Worm (Caenorhabditis elegans) whole organism, midembryonic: ENCODE data around the gene prdx-6.

Source experiments
- T22C8.4 ChIP-seq: fragments of 200-800 bp; sonication (Bioruptor generic); IDR thresholded peaks from 2 replicates; pipeline ENCODE4 v1.3.6; 2022; ENCODE audit warnings: missing genetic modification characterization, missing compliant biosample characterization
- cog-1 ChIP-seq: sonication (generic microtip); optimal IDR thresholded peaks from 2 replicates; lab custom pipeline; 2016; ENCODE audit warnings: missing genetic modification characterization, missing compliant biosample characterization
- flt-1 ChIP-seq: fragments of 200-800 bp; sonication (Bioruptor generic); IDR thresholded peaks from 2 replicates; pipeline ENCODE4 v1.3.6; 2022; ENCODE audit warnings: missing genetic modification characterization, missing compliant biosample characterization
- med-1 ChIP-seq: sonication (generic microtip); optimal IDR thresholded peaks from 2 replicates; lab custom pipeline; 2017; ENCODE audit warnings: missing genetic modification characterization, mild to moderate bottlenecking, missing compliant biosample characterization, antibody characterized with exemption, missing genetic modification reagents; ENCODE audit not compliant: insufficient read depth
- ref-1 ChIP-seq: fragments of 200-800 bp; sonication (Bioruptor generic); conservative IDR thresholded peaks from 2 replicates; pipeline ENCODE4 v1.3.6; 2022; ENCODE audit warnings: missing genetic modification reagents, missing genetic modification characterization, missing compliant biosample characterization
- tab-1 ChIP-seq: fragments of 200-800 bp; sonication (Bioruptor generic); IDR thresholded peaks from 2 replicates; pipeline ENCODE4 v1.3.6; 2022; ENCODE audit warnings: missing genetic modification characterization, missing compliant biosample characterization
- ztf-23 ChIP-seq: fragments of 200-800 bp; sonication (Bioruptor generic); IDR thresholded peaks from 2 replicates; pipeline ENCODE4 v1.3.6; 2022; ENCODE audit warnings: missing genetic modification reagents, missing genetic modification characterization, missing compliant biosample characterization

DNA sequence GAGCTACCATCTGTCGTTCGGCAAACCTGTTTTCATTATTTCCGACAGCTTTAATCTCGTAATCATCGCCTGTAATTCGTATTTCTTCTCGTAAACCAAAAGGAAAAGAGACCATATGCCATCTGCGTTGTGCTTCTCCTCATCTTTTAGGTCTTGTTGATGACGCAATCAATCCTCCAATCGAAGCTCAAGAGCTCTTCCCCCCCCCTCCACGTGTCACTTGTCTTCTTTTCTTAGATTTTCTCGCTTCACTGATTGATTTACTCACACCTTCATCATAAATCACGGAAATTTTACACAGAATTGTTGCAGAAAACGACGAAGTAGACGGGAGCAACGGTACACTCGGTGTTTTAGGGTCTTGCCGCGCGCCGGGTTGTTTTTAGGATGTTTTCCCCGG, 39.7 kb upstream of the prdx-6 start, which contains the start of gene tcl-2:
- no peak for TF ChIP-seq T22C8.4 (GFP tag; lab: Robert Waterston, UW)
- peak; percentile 12; the same call in 1 of the 2 replicates for TF ChIP-seq flt-1 (GFP tag; lab: Robert Waterston, UW)
- TF ChIP-seq tab-1 (GFP tag; lab: Robert Waterston, UW) = no peak
- no peak for TF ChIP-seq ref-1
- no peak for TF ChIP-seq ztf-23 (GFP tag; lab: Robert Waterston, UW)
- TF ChIP-seq med-1 (GFP tag; lab: Kevin White, UChicago) = no peak
- TF ChIP-seq cog-1 (tag; lab: Kevin White, UChicago) = no peak
